Worm (Caenorhabditis elegans) whole organism, late embryonic: ENCODE results near the gene nep-25.

ENCODE experiments used
- F13H6.1 ChIP-seq: sonication (generic microtip); optimal IDR thresholded peaks from 2 replicates; lab custom pipeline; 2016; ENCODE audit warnings: missing genetic modification characterization, missing compliant biosample characterization
- T23F11.4 ChIP-seq: fragments of 200-800 bp; sonication (Bioruptor generic); optimal IDR thresholded peaks from 2 replicates; lab custom pipeline; 2018; ENCODE audit warnings: mild to moderate bottlenecking, missing genetic modification characterization, missing compliant biosample characterization
- ceh-30 ChIP-seq: fragments of 150-350 bp; optimal IDR thresholded peaks from 2 replicates; lab custom pipeline; 2014; ENCODE audit warnings: missing biosample characterization, missing genetic modification characterization
- elt-2 ChIP-seq: sonication (generic microtip); optimal IDR thresholded peaks from 2 replicates; lab custom pipeline; 2016; ENCODE audit warnings: missing genetic modification reagents, missing genetic modification characterization, missing compliant biosample characterization
- pha-4 ChIP-seq: fragments of 150-350 bp; optimal IDR thresholded peaks from 2 replicates; lab custom pipeline; 2018; ENCODE audit warnings: missing biosample characterization, missing genetic modification reagents, missing genetic modification characterization
- pqm-1 ChIP-seq: sonication (generic microtip); optimal IDR thresholded peaks from 2 replicates; lab custom pipeline; 2016; ENCODE audit warnings: missing genetic modification characterization, missing compliant biosample characterization
- ztf-16 ChIP-seq: sonication (generic microtip); optimal IDR thresholded peaks from 2 replicates; lab custom pipeline; 2017; ENCODE audit warnings: missing genetic modification characterization, missing compliant biosample characterization

- no peak for TF ChIP-seq ceh-30 (tag; lab: Kevin White, UChicago)
- no peak for TF ChIP-seq pha-4 (tag; lab: Kevin White, UChicago)
- no peak for TF ChIP-seq elt-2 (tag; lab: Kevin White, UChicago)
- TF ChIP-seq ztf-16 (tag; lab: Kevin White, UChicago), result no peak
- no peak for TF ChIP-seq T23F11.4 (GFP tag; lab: Kevin White, UChicago)
- no peak for TF ChIP-seq pqm-1
- no peak for TF ChIP-seq F13H6.1 (tag; lab: Kevin White, UChicago)
These were observed 11.2 kb downstream of the nep-25 start for ce11 chrII:5853261-5853660.
